Fruit fly (Drosophila melanogaster) whole organism, adult: ENCODE data around the gene Dpck.

Experiments used
- CG14711 ChIP-seq: fragments of 200-800 bp; sonication (Bioruptor generic); optimal IDR thresholded peaks from 2 replicates; lab custom pipeline; 2018; ENCODE audit warnings: missing biosample characterization, mild to moderate bottlenecking, missing genetic modification characterization, moderate library complexity
- Crg-1 ChIP-seq: fragments of 200-800 bp; sonication (Bioruptor generic); optimal IDR thresholded peaks from 2 replicates; lab custom pipeline; 2016; ENCODE audit warnings: missing biosample characterization, missing genetic modification characterization

DNA sequence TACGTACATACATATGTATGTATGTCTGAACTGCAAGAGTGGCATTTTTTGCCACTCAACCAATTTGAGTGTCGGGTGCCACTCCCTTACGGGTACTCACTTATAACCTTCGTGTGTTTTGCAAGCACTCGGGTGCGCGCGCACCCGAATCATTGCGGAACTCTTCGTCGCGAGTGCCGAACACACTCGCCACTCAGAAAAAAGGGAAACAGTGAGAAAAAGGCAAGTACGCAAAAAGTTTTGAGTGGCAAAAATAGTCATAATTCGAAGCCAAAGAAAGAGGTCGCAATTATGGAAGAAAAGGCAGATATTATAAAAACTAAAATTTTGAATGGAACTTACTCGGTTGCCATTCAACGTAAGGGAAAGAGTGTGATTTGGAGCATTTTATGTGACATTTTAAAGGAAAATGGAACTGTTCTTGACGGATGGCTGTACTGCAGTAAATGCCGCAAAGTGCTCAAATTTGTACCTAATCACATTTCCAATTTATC, 8.4 kb downstream of the Dpck start:
- TF ChIP-seq Crg-1 (GFP tag; lab: Kevin White, UChicago) (no peak), CG14711 (tag; lab: Kevin White, UChicago) (no peak)
